Worm (Caenorhabditis elegans) whole organism, late embryonic: Measurements from ENCODE around the gene fbxl-2.

ENCODE experiments used
- C38D4.7 ChIP-seq: fragments of 200-800 bp; sonication (Bioruptor generic); optimal IDR thresholded peaks from 2 replicates; lab custom pipeline; 2018; ENCODE audit warnings: mild to moderate bottlenecking, missing genetic modification characterization, moderate library complexity, missing compliant biosample characterization
- madf-2 ChIP-seq: sonication (generic microtip); optimal IDR thresholded peaks from 2 replicates; lab custom pipeline; 2017; ENCODE audit warnings: missing genetic modification characterization, missing compliant biosample characterization

- no peak for TF ChIP-seq madf-2 (tag; lab: Kevin White, UChicago)
- no peak for TF ChIP-seq C38D4.7
Measured at ce11 chrIII:4721750-4722149, 35.3 kb upstream of the fbxl-2 start, which contains the start of gene acy-1.
